Fruit fly (Drosophila melanogaster) S2 (cell line): ENCODE data around the gene Acsf2.

Experiments used
- CG8478 ChIP-seq: fragments of >200 bp; optimal IDR thresholded peaks from 2 replicates; lab custom pipeline; 2018
- CTCF ChIP-seq, 2 experiments: fragments of >200 bp; optimal IDR thresholded peaks; 2 replicates each; lab custom pipeline; 2018

DNA sequence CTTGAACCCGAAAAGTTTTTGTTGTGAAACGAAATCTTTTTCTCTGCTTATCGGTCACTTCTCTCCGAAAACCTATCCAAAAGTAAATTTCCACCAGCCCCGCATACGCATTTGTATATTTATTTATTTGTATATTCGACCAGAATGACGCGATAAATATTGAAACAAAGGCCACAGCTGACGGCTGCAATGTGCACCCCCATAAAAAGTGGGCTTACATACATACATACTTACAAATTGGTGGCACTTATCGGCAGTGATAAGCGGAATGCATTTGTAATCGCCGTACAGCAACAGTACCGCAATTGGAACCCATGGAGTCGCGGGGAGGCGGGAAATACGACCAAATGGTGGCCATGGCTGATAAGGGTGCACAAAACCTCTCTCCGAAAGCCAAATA lies 50.8 kb downstream of the Acsf2 start:
- TF ChIP-seq CG8478 (lab: Kevin White, UChicago) (no peak), CTCF (optimal IDR thresholded peaks at IDR 0.05; lab: Kevin White, UChicago) (no peak)
